Worm (Caenorhabditis elegans): ENCODE measurements around the gene gfrp-1.

gfrp-1 gene

ce11 chrIV:202921-203652, at the start of gene gfrp-1:
Gene gfrp-1, plus strand, starts transcription at chrIV:203602.
- TF ChIP-seq ztf-11 (tag; optimal IDR thresholded peaks at IDR 0.05) (no peak), egl-27 (tag; optimal IDR thresholded peaks at IDR 0.05) (no peak), fos-1 (tag; optimal IDR thresholded peaks at IDR 0.05) (no peak), lsy-2 (tag; optimal IDR thresholded peaks at IDR 0.05) (no peak), nhr-10 (tag; optimal IDR thresholded peaks at IDR 0.05) (no peak), snpc-4 (tag; optimal IDR thresholded peaks at IDR 0.05) (no peak), mdl-1 (tag; optimal IDR thresholded peaks at IDR 0.05) (no peak), ceh-82 (tag; optimal IDR thresholded peaks at IDR 0.05) (no peak), sem-4 (tag; optimal IDR thresholded peaks at IDR 0.05) (no peak), ztf-4 (tag; optimal IDR thresholded peaks at IDR 0.05) (no peak), nhr-12 (tag; optimal IDR thresholded peaks at IDR 0.05) (no peak), ama-1 (optimal IDR thresholded peaks at IDR 0.05) (no peak), skn-1 (tag; optimal IDR thresholded peaks at IDR 0.05) (no peak), lin-13 (GFP tag; optimal IDR thresholded peaks at IDR 0.05) (no peak)

DNA sequence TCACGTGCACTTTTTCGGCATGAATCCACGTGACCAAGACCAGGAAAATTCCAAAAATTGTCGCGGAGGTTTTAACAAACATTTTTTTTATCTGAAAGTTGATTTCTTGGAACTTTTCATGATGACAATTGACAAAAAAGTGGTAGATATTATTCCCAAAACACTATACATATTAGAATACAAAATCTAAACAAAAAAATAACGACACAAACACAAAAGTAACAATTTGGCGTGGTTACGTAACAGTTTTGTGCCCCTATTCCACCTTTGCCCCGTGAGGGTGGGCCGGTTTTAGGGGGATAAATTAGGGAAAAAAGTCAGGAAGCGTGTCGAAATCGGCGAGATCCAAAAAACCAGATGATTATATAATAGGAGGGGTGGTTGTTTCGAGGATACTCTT, 45.6 kb upstream of the gfrp-1 start, which contains the start of gene gegf-1:
Gene gegf-1 (minus strand): TSS at position 101 of the 400 bp plus-strand sequence.
- TF ChIP-seq ztf-4 (tag; optimal IDR thresholded peaks at IDR 0.05) (no peak), lsy-2 (tag; optimal IDR thresholded peaks at IDR 0.05) (no peak), skn-1 (tag; optimal IDR thresholded peaks at IDR 0.05) (no peak), fos-1 (tag; optimal IDR thresholded peaks at IDR 0.05) (no peak), nhr-6 (tag; optimal IDR thresholded peaks at IDR 0.05) (no peak), sma-3 (GFP tag; optimal IDR thresholded peaks at IDR 0.05) (no peak), mdl-1 (tag; optimal IDR thresholded peaks at IDR 0.05) (no peak), nhr-23 (tag; optimal IDR thresholded peaks at IDR 0.05) (no peak), F13H6.1 (tag; optimal IDR thresholded peaks at IDR 0.05) (no peak), dmd-4 (tag; optimal IDR thresholded peaks at IDR 0.05) (no peak), nhr-10 (tag; optimal IDR thresholded peaks at IDR 0.05) (no peak), nhr-77 (tag; optimal IDR thresholded peaks at IDR 0.05) (no peak), gmeb-1 (tag; optimal IDR thresholded peaks at IDR 0.05) (no peak), nhr-12 (tag; optimal IDR thresholded peaks at IDR 0.05) (no peak), nhr-11 (tag; optimal IDR thresholded peaks at IDR 0.05) (no peak), egl-27 (tag; optimal IDR thresholded peaks at IDR 0.05) (no peak), nhr-21 (tag; optimal IDR thresholded peaks at IDR 0.05) (no peak), elt-1 (tag; optimal IDR thresholded peaks at IDR 0.05) (no peak), mab-5 (tag; optimal IDR thresholded peaks at IDR 0.05) (no peak), blmp-1 (tag; optimal IDR thresholded peaks at IDR 0.05; ENCODE audit: insufficient read depth) (no peak)

DNA sequence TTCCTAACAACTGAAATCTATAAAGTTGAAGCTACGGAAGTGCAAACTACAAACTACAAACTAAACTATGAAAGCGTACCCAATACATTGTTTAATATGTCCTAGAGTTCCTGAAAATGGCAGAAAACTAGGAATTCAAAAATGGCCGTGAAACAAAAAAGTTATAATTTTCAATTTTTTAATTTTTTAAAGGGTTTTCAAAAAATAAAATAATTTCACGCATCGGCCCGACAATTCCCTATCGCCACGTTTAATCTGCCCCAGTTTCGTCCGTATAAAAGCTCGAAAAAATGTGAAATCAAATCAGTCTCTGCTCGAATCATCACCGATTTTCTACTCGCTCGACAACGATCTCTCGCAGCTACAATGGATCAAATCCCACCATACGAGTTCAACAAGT, 44.7 kb upstream of the gfrp-1 start, which contains the start of gene Y38C1AA.7:
Gene Y38C1AA.7 (plus strand): TSS at position 301 of the 400 bp plus-strand sequence.
- TF ChIP-seq nhr-21 (tag; optimal IDR thresholded peaks at IDR 0.05) (no peak), sem-4 (tag; optimal IDR thresholded peaks at IDR 0.05) (no peak), mdl-1 (tag; optimal IDR thresholded peaks at IDR 0.05) (no peak), nhr-12 (tag; optimal IDR thresholded peaks at IDR 0.05) (no peak), nhr-77 (tag; optimal IDR thresholded peaks at IDR 0.05) (no peak), nhr-11 (tag; optimal IDR thresholded peaks at IDR 0.05) (no peak), crh-2 (tag; optimal IDR thresholded peaks at IDR 0.05) (no peak), R02D3.7 (tag; optimal IDR thresholded peaks at IDR 0.05) (no peak), ama-1 (optimal IDR thresholded peaks at IDR 0.05) (no peak), unc-39 (tag; optimal IDR thresholded peaks at IDR 0.05) (no peak)

ce11 chrIV:159864-160263, 43.5 kb upstream of the gfrp-1 start, which contains the start of gene Y38C1AA.19:
Gene Y38C1AA.19, plus strand, starts transcription at chrIV:160164.
- no peak for TF ChIP-seq elt-1 (tag; optimal IDR thresholded peaks at IDR 0.05)
- no peak for TF ChIP-seq gmeb-1 (tag; optimal IDR thresholded peaks at IDR 0.05)
- no peak for TF ChIP-seq snpc-4 (tag; optimal IDR thresholded peaks at IDR 0.05)
- no peak for TF ChIP-seq sem-4 (tag; optimal IDR thresholded peaks at IDR 0.05)

- no peak for TF ChIP-seq F13H6.1 (tag; optimal IDR thresholded peaks at IDR 0.05)
- peak; percentile 22 for TF ChIP-seq fos-1 (tag; optimal IDR thresholded peaks at IDR 0.05)
Observed at ce11 chrIV:162530-162929, 40.9 kb upstream of the gfrp-1 start, which contains the start of gene Y38C1AA.6. Gene Y38C1AA.6, plus strand, starts transcription at chrIV:162830.

DNA sequence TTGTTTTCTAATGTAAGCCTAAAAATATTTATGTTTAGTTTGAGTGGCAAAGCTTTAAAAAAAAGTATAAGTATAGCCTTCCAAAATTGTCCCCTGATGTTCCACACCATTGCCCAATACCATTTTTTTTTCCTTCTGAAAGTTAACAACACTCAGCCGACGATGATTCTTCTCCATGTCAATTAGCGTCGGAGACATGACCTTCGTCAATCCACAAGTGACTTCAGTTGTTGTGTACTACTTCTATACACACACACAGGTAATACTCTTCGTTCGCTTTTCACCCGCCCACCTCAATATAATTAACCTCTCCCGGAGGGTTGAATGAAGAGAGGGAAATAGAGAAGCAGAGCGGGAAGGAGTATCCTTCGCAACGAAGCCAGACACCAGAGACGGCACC, 38.6 kb upstream of the gfrp-1 start, which contains the start of gene cutl-24:
Gene cutl-24 (plus strand): TSS at position 301 of the 400 bp plus-strand sequence.
- no peak for TF ChIP-seq R02D3.7 (tag; optimal IDR thresholded peaks at IDR 0.05)

Data from whole organism, L2 larva.